Fruit fly (Drosophila melanogaster): Measurements from ENCODE around the gene Prosbeta3.

Prosbeta3 gene

DNA sequence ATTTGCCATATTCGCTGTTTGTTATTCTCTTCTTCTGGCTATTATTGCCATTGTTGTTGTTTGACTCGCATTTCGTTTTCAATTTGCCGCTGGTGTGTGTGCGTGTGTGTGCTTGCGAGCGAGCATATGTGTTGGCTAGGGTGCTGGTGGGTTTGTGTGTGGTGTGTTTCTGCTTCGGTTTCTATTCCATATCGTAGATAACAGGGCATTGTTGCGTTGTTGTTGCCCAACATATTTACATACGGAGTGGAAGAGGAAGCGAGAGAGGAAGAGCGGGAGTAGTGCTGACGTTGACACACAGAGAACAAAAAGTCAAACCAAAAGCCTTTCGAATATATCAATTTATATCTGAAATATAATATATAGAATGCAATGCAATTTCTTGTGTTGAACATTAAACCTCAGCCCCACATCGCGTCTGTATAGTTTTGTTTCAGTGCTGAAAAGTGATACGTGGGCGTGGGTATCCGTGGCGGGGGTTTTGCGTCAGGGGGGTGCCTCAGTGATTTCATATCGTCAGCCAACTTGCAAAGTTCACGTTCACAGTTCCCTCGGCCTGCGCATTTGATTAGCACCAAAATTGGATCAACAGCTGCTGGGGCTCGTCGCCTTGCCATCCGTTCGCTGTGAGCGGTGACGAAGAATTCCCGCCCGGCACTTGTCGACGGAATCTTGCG, 48.6 kb upstream of the Prosbeta3 start (continued):
- TF ChIP-seq CG15479 (GFP tag; optimal IDR thresholded peaks at IDR 0.05) (peak; percentile 88), tio (GFP tag; optimal IDR thresholded peaks at IDR 0.05) (peak; percentile 37), CG16815 (GFP tag; optimal IDR thresholded peaks at IDR 0.05) (peak; percentile 49), schlank (tag; optimal IDR thresholded peaks at IDR 0.05) (peak; percentile 70), Xrp1 (GFP tag; IDR thresholded peaks at IDR 0.05) (no peak), CG5245 (GFP tag; optimal IDR thresholded peaks at IDR 0.05) (peak; percentile 43), zfh1 (GFP tag; IDR thresholded peaks at IDR 0.05) (no peak), salm (tag; optimal IDR thresholded peaks at IDR 0.05) (peak; percentile 44), TFAM (GFP tag; optimal IDR thresholded peaks at IDR 0.05) (peak; percentile 6), CG3281 (GFP tag; optimal IDR thresholded peaks at IDR 0.05) (peak; percentile 73), nmo (GFP tag; optimal IDR thresholded peaks at IDR 0.05) (peak; percentile 34), CG18262 (tag; optimal IDR thresholded peaks at IDR 0.05) (peak; percentile 51), bsh (GFP tag; optimal IDR thresholded peaks at IDR 0.05) (peak in 1 of 2 experiments; percentile 76), MTF-1 (GFP tag; optimal IDR thresholded peaks at IDR 0.05; ENCODE audit: borderline replicate concordance) (peak; percentile 40), gcm (GFP tag; optimal IDR thresholded peaks at IDR 0.05) (peak; percentile 30), CG1603 (tag; optimal IDR thresholded peaks at IDR 0.05) (peak; percentile 89), CG2678 (tag; optimal IDR thresholded peaks at IDR 0.05) (peak; percentile 78), CG3838 (GFP tag; optimal IDR thresholded peaks at IDR 0.05) (peak; percentile 3), CG7271 (tag; optimal IDR thresholded peaks at IDR 0.05) (peak; percentile 6), phol (tag; optimal IDR thresholded peaks at IDR 0.05) (peak; percentile 65), az2 (GFP tag; optimal IDR thresholded peaks at IDR 0.05) (peak; percentile 54), HmgZ (tag; optimal IDR thresholded peaks at IDR 0.05) (peak; percentile 48), fd64A (GFP tag; optimal IDR thresholded peaks at IDR 0.05) (peak; percentile 39), CG6854 (GFP tag; optimal IDR thresholded peaks at IDR 0.05) (peak; percentile 35), fd96Cb (tag; optimal IDR thresholded peaks at IDR 0.05) (peak; percentile 51), Mrtf (GFP tag; IDR thresholded peaks at IDR 0.05) (no peak), ewg (GFP tag; optimal IDR thresholded peaks at IDR 0.05) (peak; percentile 36), jing (GFP tag; optimal IDR thresholded peaks at IDR 0.05) (peak; percentile 59), Sry-β (GFP tag; optimal IDR thresholded peaks at IDR 0.05) (no peak), CG15073 (GFP tag; optimal IDR thresholded peaks at IDR 0.05) (peak; percentile 31), usp (GFP tag; optimal IDR thresholded peaks at IDR 0.05) (no peak), Hmr (GFP tag; optimal IDR thresholded peaks at IDR 0.05) (peak; percentile 85), Vsx1 (GFP tag; optimal IDR thresholded peaks at IDR 0.05) (peak; percentile 1), gem (tag; optimal IDR thresholded peaks at IDR 0.05) (peak; percentile 81), Deaf1 (tag; optimal IDR thresholded peaks at IDR 0.05) (peak; percentile 56), emc (GFP tag; optimal IDR thresholded peaks at IDR 0.05) (no peak), Max (GFP tag; optimal IDR thresholded peaks at IDR 0.05) (no peak), CG13296 (GFP tag; optimal IDR thresholded peaks at IDR 0.05) (peak; percentile 68), D19A (tag; optimal IDR thresholded peaks at IDR 0.05) (no peak), Antp (GFP tag; optimal IDR thresholded peaks at IDR 0.05) (no peak), Drgx (GFP tag; IDR thresholded peaks at IDR 0.05) (no peak), lmd (GFP tag; IDR thresholded peaks at IDR 0.05) (no peak), nerfin-2 (GFP tag; IDR thresholded peaks at IDR 0.05; ENCODE audit: partially characterized antibody) (no peak), nau (GFP tag; optimal IDR thresholded peaks at IDR 0.05) (peak; percentile 80), Hr39 (optimal IDR thresholded peaks at IDR 0.05) (no peak), onecut (GFP tag; IDR thresholded peaks at IDR 0.05) (peak; percentile 65), CG6654 (GFP tag; optimal IDR thresholded peaks at IDR 0.05) (peak; percentile 44), Bgb (GFP tag; IDR thresholded peaks at IDR 0.05; ENCODE audit: partially characterized antibody) (no peak), PHDP (tag; optimal IDR thresholded peaks at IDR 0.05) (peak; percentile 80)

All from whole organism, embryonic.